Fruit fly (Drosophila melanogaster): ENCODE data around the gene CG7214.

The CG7214 gene

DNA sequence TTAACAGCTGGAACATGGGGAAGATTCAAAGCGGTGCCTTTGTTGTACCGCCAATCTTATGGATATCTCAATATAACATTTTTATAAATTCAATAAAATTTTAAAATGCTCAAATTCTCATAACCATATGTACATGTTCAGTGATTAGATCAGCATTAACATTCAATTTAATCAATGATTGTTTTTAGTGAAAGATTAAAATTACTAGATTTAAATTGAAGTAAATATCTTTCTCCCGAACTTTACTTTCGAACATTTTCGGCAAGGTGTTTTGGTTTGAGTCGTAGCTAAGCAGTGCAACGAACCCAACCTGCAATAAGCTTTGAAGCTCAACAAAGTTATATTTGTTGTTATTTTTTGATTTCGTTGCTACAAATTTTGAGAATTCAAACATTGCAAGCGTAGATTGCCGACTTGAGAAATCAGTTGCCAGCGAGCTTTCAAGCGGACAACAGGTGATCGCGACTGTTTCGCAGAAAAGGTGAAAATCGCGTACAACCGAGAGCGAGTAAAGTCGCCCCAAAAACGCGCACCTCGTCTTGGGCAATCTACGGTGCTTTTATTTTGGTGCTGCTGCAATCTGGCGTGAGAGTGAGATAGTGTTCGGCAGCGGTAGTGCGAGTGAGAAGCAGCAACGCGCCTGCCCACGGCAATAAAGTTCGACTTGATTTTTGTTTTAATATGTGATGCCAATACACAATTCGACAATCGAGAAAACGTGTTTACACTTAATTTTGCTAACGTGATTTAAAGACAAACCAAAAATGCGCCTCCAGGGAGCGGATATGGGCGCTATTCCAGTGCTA lies 42.1 kb downstream of the CG7214 start, which contains the start of gene Tep3 (continued):
- TF ChIP-seq CG43689 (GFP tag; IDR thresholded peaks at IDR 0.05) (no peak), CG11504 (tag; optimal IDR thresholded peaks at IDR 0.05) (no peak), CG10431 (GFP tag; optimal IDR thresholded peaks at IDR 0.05) (no peak), sim (GFP tag; IDR thresholded peaks at IDR 0.05) (no peak), pho (GFP tag; optimal IDR thresholded peaks at IDR 0.05) (peak; percentile 27), CG6854 (GFP tag; optimal IDR thresholded peaks at IDR 0.05) (no peak), CG9932 (GFP tag; IDR thresholded peaks at IDR 0.05) (peak; percentile 62), MBD-R2 (GFP tag; IDR thresholded peaks at IDR 0.05) (no peak), Bteb2 (GFP tag; optimal IDR thresholded peaks at IDR 0.05) (peak; percentile 15), grn (GFP tag; optimal IDR thresholded peaks at IDR 0.05) (no peak), CG2875 (GFP tag; optimal IDR thresholded peaks at IDR 0.05) (no peak), sob (GFP tag; IDR thresholded peaks at IDR 0.05) (no peak; the same call in 1 of the 2 replicates), CG6272 (GFP tag; IDR thresholded peaks at IDR 0.05) (no peak), CG18619 (GFP tag; optimal IDR thresholded peaks at IDR 0.05) (peak; percentile 7), CG13775 (GFP tag; optimal IDR thresholded peaks at IDR 0.05) (no peak), CG30403 (GFP tag; optimal IDR thresholded peaks at IDR 0.05) (peak; percentile 29), az2 (GFP tag; optimal IDR thresholded peaks at IDR 0.05) (peak; percentile 4), fd3F (GFP tag; optimal IDR thresholded peaks at IDR 0.05) (peak; percentile 27), lmd (GFP tag; IDR thresholded peaks at IDR 0.05) (no peak), Camta (GFP tag; optimal IDR thresholded peaks at IDR 0.05) (no peak), Hmx (GFP tag; optimal IDR thresholded peaks at IDR 0.05) (no peak), CG9215 (GFP tag; IDR thresholded peaks at IDR 0.05) (no peak), Vsx1 (GFP tag; optimal IDR thresholded peaks at IDR 0.05) (no peak), Sry-β (GFP tag; optimal IDR thresholded peaks at IDR 0.05) (no peak), CG4820 (GFP tag; optimal IDR thresholded peaks at IDR 0.05) (peak; percentile 14), CG1603 (tag; optimal IDR thresholded peaks at IDR 0.05) (no peak), da (GFP tag; optimal IDR thresholded peaks at IDR 0.05) (no peak), CG10209 (GFP tag; optimal IDR thresholded peaks at IDR 0.05) (peak; percentile 31), gsb-n (tag; optimal IDR thresholded peaks at IDR 0.05) (no peak), NC2β (GFP tag; optimal IDR thresholded peaks at IDR 0.05) (no peak), crol (GFP tag; IDR thresholded peaks at IDR 0.05) (no peak), rib (GFP tag; IDR thresholded peaks at IDR 0.05) (no peak), eve (GFP tag; optimal IDR thresholded peaks at IDR 0.05) (no peak), CG17568 (GFP tag; optimal IDR thresholded peaks at IDR 0.05) (no peak), Side (GFP tag; optimal IDR thresholded peaks at IDR 0.05) (peak; percentile 4), lola (GFP tag; optimal IDR thresholded peaks at IDR 0.05) (no peak), H15 (GFP tag; IDR thresholded peaks at IDR 0.05) (no peak), MESR4 (GFP tag; optimal IDR thresholded peaks at IDR 0.05) (no peak), CG14710 (tag; optimal IDR thresholded peaks at IDR 0.05) (no peak), peb (GFP tag; IDR thresholded peaks at IDR 0.05) (no peak), MTF-1 (GFP tag; optimal IDR thresholded peaks at IDR 0.05; ENCODE audit: borderline replicate concordance) (no peak), Dbx (GFP tag; IDR thresholded peaks at IDR 0.05) (peak; percentile 59; the same call in 2 of the 3 replicates), Abd-B (GFP tag; optimal IDR thresholded peaks at IDR 0.05) (no peak), CG10959 (GFP tag; IDR thresholded peaks at IDR 0.05) (no peak), CG18476 (GFP tag; optimal IDR thresholded peaks at IDR 0.05) (no peak), Sin3A (optimal IDR thresholded peaks at IDR 0.05) (no peak), hkb (optimal IDR thresholded peaks at IDR 0.05) (no peak), hkb (GFP tag; IDR thresholded peaks at IDR 0.05) (no peak), CrebB (tag; optimal IDR thresholded peaks at IDR 0.05) (peak; percentile 23), CG32772 (GFP tag; IDR thresholded peaks at IDR 0.05) (no peak), Optix (GFP tag; IDR thresholded peaks at IDR 0.05) (no peak)

Data from whole organism, embryonic.